Worm (Caenorhabditis elegans) whole organism, L4 larva: ENCODE results near the gene Y53F4B.10.
"Not testable (repeated sequence)": the region's sequence is repeated elsewhere in the genome, so short reads cannot be mapped to it uniquely, and the experiment has no call there.

ENCODE experiments used
- D1046.2 ChIP-seq: fragments of 200-800 bp; sonication (Bioruptor generic); IDR thresholded peaks from 2 replicates; pipeline ENCODE4 v1.3.6; 2022; ENCODE audit warnings: missing genetic modification characterization, missing compliant biosample characterization
- F26F4.8 ChIP-seq: fragments of 200-800 bp; sonication (Bioruptor generic); conservative IDR thresholded peaks from 2 replicates; pipeline ENCODE4 v1.3.6; 2022; ENCODE audit warnings: missing genetic modification characterization, missing compliant biosample characterization
- F49E8.2 ChIP-seq: sonication (generic microtip); optimal IDR thresholded peaks from 2 replicates; lab custom pipeline; 2016; ENCODE audit warnings: missing compliant biosample characterization, mild to moderate bottlenecking, missing genetic modification characterization, borderline replicate concordance
- Y105C5A.15 ChIP-seq: fragments of 200-800 bp; sonication (Bioruptor generic); IDR thresholded peaks from 2 replicates; pipeline ENCODE4 v1.3.6; 2022; ENCODE audit warnings: missing genetic modification characterization, missing compliant biosample characterization
- Y48G9A.11 ChIP-seq: fragments of 200-800 bp; sonication (Bioruptor generic); IDR thresholded peaks from 2 replicates; pipeline ENCODE4 v1.3.6; 2022; ENCODE audit warnings: missing genetic modification reagents, missing genetic modification characterization, missing compliant biosample characterization
- Y5F2A.4 ChIP-seq: fragments of 200-800 bp; sonication (Bioruptor generic); optimal IDR thresholded peaks from 2 replicates; lab custom pipeline; 2018; ENCODE audit warnings: mild to moderate bottlenecking, missing genetic modification characterization, missing compliant biosample characterization
- aha-1 ChIP-seq: fragments of 150-350 bp; peaks from one replicate; lab custom pipeline; 2014; ENCODE audit warnings: missing biosample characterization, missing genetic modification characterization
- arid-1 ChIP-seq: fragments of 200-800 bp; sonication (Bioruptor generic); conservative IDR thresholded peaks from 2 replicates; pipeline ENCODE4 v1.3.6; 2022; ENCODE audit warnings: missing genetic modification reagents, missing genetic modification characterization, missing compliant biosample characterization
- ceh-20 ChIP-seq: fragments of 200-800 bp; sonication (Bioruptor generic); IDR thresholded peaks from 2 replicates; pipeline ENCODE4 v1.3.6; 2022; ENCODE audit warnings: missing genetic modification reagents, missing genetic modification characterization, missing compliant biosample characterization
- ceh-32 ChIP-seq: sonication (generic microtip); optimal IDR thresholded peaks from 2 replicates; lab custom pipeline; 2016; ENCODE audit warnings: mild to moderate bottlenecking, missing genetic modification characterization, missing compliant biosample characterization; ENCODE audit not compliant: poor library complexity
- ceh-44 ChIP-seq: fragments of 200-800 bp; sonication (Bioruptor generic); IDR thresholded peaks from 2 replicates; pipeline ENCODE4 v1.3.6; 2022; ENCODE audit warnings: missing genetic modification reagents, missing genetic modification characterization, missing compliant biosample characterization
- ceh-62 ChIP-seq: sonication (generic microtip); optimal IDR thresholded peaks from 2 replicates; lab custom pipeline; 2017; ENCODE audit warnings: missing biosample characterization, missing genetic modification characterization
- ceh-82 ChIP-seq: sonication (generic microtip); optimal IDR thresholded peaks from 2 replicates; lab custom pipeline; 2017; ENCODE audit warnings: missing biosample characterization, missing genetic modification characterization
- ctbp-1 ChIP-seq: fragments of 200-800 bp; sonication (Bioruptor generic); IDR thresholded peaks from 2 replicates; pipeline ENCODE4 v1.3.6; 2022; ENCODE audit warnings: missing genetic modification reagents, missing genetic modification characterization, missing compliant biosample characterization
- dmd-8 ChIP-seq: fragments of 200-800 bp; sonication (Bioruptor generic); IDR thresholded peaks from 2 replicates; pipeline ENCODE4 v1.3.6; 2022; ENCODE audit warnings: missing genetic modification characterization, missing compliant biosample characterization
- dmd-9 ChIP-seq: fragments of 200-800 bp; sonication (Bioruptor generic); IDR thresholded peaks from 2 replicates; pipeline ENCODE4 v1.3.6; 2022; ENCODE audit warnings: missing genetic modification reagents, missing genetic modification characterization, missing compliant biosample characterization
- jun-1 ChIP-seq: fragments of 150-350 bp; optimal IDR thresholded peaks from 2 replicates; lab custom pipeline; 2014; ENCODE audit warnings: missing biosample characterization, missing genetic modification reagents, missing genetic modification characterization
- lim-7 ChIP-seq: fragments of 200-800 bp; sonication (Bioruptor generic); IDR thresholded peaks from 2 replicates; pipeline ENCODE4 v1.3.6; 2022; ENCODE audit warnings: missing genetic modification characterization, missing compliant biosample characterization
- lin-38 ChIP-seq: fragments of 200-800 bp; sonication (Bioruptor generic); IDR thresholded peaks from 2 replicates; pipeline ENCODE4 v1.3.6; 2022; ENCODE audit warnings: missing genetic modification reagents, missing genetic modification characterization, missing compliant biosample characterization
- lin-39 ChIP-seq: fragments of 150-350 bp; optimal IDR thresholded peaks from 2 replicates; lab custom pipeline; 2014; ENCODE audit warnings: missing biosample characterization, missing genetic modification reagents, missing genetic modification characterization
- lir-3 ChIP-seq: sonication (generic microtip); optimal IDR thresholded peaks from 2 replicates; lab custom pipeline; 2016; ENCODE audit warnings: mild to moderate bottlenecking, missing genetic modification characterization, missing compliant biosample characterization
- lsy-2 ChIP-seq, 2 experiments: fragments of 150-350 bp in 1 of 2; sonication (generic microtip) in 1 of 2; optimal IDR thresholded peaks; 2 replicates each; lab custom pipeline; 2014 to 2017; ENCODE audit warnings: missing biosample characterization in 2 of 2, missing genetic modification characterization in 2 of 2
- mep-1 ChIP-seq: fragments of 150-350 bp; sonication (generic microtip); optimal IDR thresholded peaks from 3 replicates; lab custom pipeline; 2014; ENCODE audit warnings: missing biosample characterization, missing genetic modification characterization
- mes-2 ChIP-seq: sonication (generic microtip); optimal IDR thresholded peaks from 2 replicates; lab custom pipeline; 2016; ENCODE audit warnings: missing genotype, mild to moderate bottlenecking, missing genetic modification characterization, missing compliant biosample characterization; ENCODE audit not compliant: poor library complexity, severe bottlenecking
- nhr-10 ChIP-seq: fragments of 150-350 bp; optimal IDR thresholded peaks from 2 replicates; lab custom pipeline; 2014; ENCODE audit warnings: missing biosample characterization, missing genetic modification characterization
- nhr-102 ChIP-seq: sonication (generic microtip); optimal IDR thresholded peaks from 2 replicates; lab custom pipeline; 2016; ENCODE audit warnings: mild to moderate bottlenecking, missing genetic modification characterization, moderate library complexity, missing compliant biosample characterization
- nhr-111 ChIP-seq: fragments of 200-800 bp; sonication (Bioruptor generic); optimal IDR thresholded peaks from 2 replicates; lab custom pipeline; 2018; ENCODE audit warnings: mild to moderate bottlenecking, missing genetic modification characterization, missing compliant biosample characterization
- nhr-237 ChIP-seq: sonication (generic microtip); optimal IDR thresholded peaks from 2 replicates; lab custom pipeline; 2017; ENCODE audit warnings: missing biosample characterization, missing genetic modification characterization
- nhr-25 ChIP-seq: sonication (generic microtip); optimal IDR thresholded peaks from 2 replicates; lab custom pipeline; 2017; ENCODE audit warnings: missing genetic modification characterization, mild to moderate bottlenecking, missing compliant biosample characterization, antibody characterized with exemption, moderate library complexity, borderline replicate concordance; ENCODE audit not compliant: insufficient read depth
- nhr-42 ChIP-seq: fragments of 200-800 bp; sonication (Bioruptor generic); IDR thresholded peaks from 2 replicates; pipeline ENCODE4 v1.3.6; 2022; ENCODE audit warnings: missing genetic modification characterization, missing compliant biosample characterization
- nhr-76 ChIP-seq: fragments of 150-350 bp; optimal IDR thresholded peaks from 2 replicates; lab custom pipeline; 2014; ENCODE audit warnings: missing biosample characterization, missing genetic modification characterization
- rbr-2 ChIP-seq: sonication (generic microtip); optimal IDR thresholded peaks from 2 replicates; lab custom pipeline; 2016; ENCODE audit warnings: missing genotype, missing genetic modification characterization, missing compliant biosample characterization
- set-16 ChIP-seq: fragments of 200-800 bp; sonication (Bioruptor generic); IDR thresholded peaks from 2 replicates; pipeline ENCODE4 v1.3.6; 2022; ENCODE audit warnings: missing genetic modification reagents, missing genetic modification characterization, missing compliant biosample characterization
- skn-1 ChIP-seq: fragments of 150-350 bp; optimal IDR thresholded peaks from 2 replicates; lab custom pipeline; 2014; ENCODE audit warnings: missing biosample characterization, missing genetic modification characterization
- snpc-1.2 ChIP-seq: fragments of 200-800 bp; sonication (Bioruptor generic); IDR thresholded peaks from 2 replicates; pipeline ENCODE4 v1.3.6; 2022; ENCODE audit warnings: missing genetic modification reagents, missing genetic modification characterization, missing compliant biosample characterization
- spr-3 ChIP-seq: fragments of 200-800 bp; sonication (Bioruptor generic); optimal IDR thresholded peaks from 2 replicates; lab custom pipeline; 2018; ENCODE audit warnings: mild to moderate bottlenecking, missing genetic modification characterization, missing compliant biosample characterization
- tag-97 ChIP-seq: fragments of 200-800 bp; sonication (Bioruptor generic); IDR thresholded peaks from 2 replicates; pipeline ENCODE4 v1.3.6; 2022; ENCODE audit warnings: missing genetic modification characterization, missing compliant biosample characterization
- unc-130 ChIP-seq: sonication (generic microtip); optimal IDR thresholded peaks from 2 replicates; lab custom pipeline; 2016; ENCODE audit warnings: missing genetic modification reagents, missing genetic modification characterization, missing compliant biosample characterization
- unc-39 ChIP-seq: sonication (generic microtip); optimal IDR thresholded peaks from 2 replicates; lab custom pipeline; 2017; ENCODE audit warnings: missing biosample characterization, missing genetic modification characterization
- zfp-2 ChIP-seq: sonication (generic microtip); optimal IDR thresholded peaks from 2 replicates; lab custom pipeline; 2016; ENCODE audit warnings: mild to moderate bottlenecking, missing genetic modification characterization, missing compliant biosample characterization
- zip-2 ChIP-seq: fragments of 150-350 bp; optimal IDR thresholded peaks from 2 replicates; lab custom pipeline; 2014; ENCODE audit warnings: missing biosample characterization, missing genetic modification characterization

Y53F4B.10 gene

DNA sequence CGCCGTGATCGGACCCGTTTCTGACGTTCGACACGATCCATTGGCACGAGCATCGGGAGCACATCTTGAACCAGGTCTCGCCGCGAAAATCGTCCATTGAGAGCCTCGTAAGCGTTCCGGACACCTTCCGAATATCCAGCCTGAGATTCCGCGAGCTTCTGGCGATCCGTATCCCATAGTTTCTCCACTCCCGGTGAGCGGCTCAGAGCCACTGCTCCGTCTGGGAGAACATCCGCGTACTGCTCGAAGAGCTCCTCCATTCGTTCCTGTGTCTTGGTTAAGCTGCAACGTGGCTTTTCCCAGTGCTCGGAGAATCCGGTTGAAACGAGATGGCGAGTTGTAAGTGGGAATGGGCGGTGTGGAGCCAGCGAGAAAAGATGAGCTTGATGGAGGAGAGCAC, 1.8 kb upstream of the Y53F4B.10 start (continued):
- TF ChIP-seq ceh-62 (tag; lab: Kevin White, UChicago), result no peak
- TF ChIP-seq Y105C5A.15 (GFP tag; lab: Robert Waterston, UW), result no peak
- peak; percentile 58 for TF ChIP-seq aha-1 (tag; lab: Kevin White, UChicago)
- TF ChIP-seq rbr-2 (tag; lab: Kevin White, UChicago), result no peak

DNA sequence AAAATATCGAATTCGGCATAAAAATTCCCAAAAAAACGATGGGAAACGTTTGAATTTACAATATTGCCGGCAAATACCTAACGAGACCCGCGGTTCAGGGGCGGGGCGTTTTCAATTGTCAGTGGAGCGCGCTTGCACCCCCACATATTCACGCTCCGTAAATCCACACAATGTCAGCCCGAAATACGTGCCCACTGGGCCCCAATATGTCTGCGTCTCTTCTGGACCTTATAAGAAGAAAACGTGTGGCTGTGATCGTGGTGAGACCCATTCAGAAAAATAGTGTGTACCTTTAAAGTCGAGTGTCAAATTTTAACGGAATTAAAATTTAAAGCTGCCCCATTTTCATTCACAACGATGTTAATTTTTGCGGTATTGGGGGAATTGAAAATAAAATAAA, 1.2 kb upstream of the Y53F4B.10 start:
- TF ChIP-seq ceh-82 (no peak), arid-1 (GFP tag; lab: Robert Waterston, UW) (0 out of 2 replicates have a peak, but pooled peaks have one; percentile 31), nhr-42 (GFP tag; lab: Robert Waterston, UW) (peak; percentile 67; the same call in 1 of the 2 replicates), lin-38 (GFP tag; lab: Robert Waterston, UW) (peak; percentile 83), snpc-1.2 (GFP tag; lab: Robert Waterston, UW) (peak; percentile 25; the same call in 1 of the 2 replicates), zip-2 (no peak), spr-3 (GFP tag; lab: Kevin White, UChicago) (no peak), lim-7 (GFP tag; lab: Robert Waterston, UW) (0 out of 2 replicates have a peak, but pooled peaks have one; percentile 52), lsy-2 (tag; optimal IDR thresholded peaks at IDR 0.05; lab: Kevin White, UChicago) (no peak), lin-39 (tag; lab: Kevin White, UChicago) (no peak), dmd-8 (GFP tag; lab: Robert Waterston, UW) (peak; percentile 39; the same call in 1 of the 2 replicates), nhr-102 (tag; lab: Kevin White, UChicago) (no peak), F26F4.8 (GFP tag; lab: Robert Waterston, UW) (no peak), ceh-44 (GFP tag; lab: Robert Waterston, UW) (no peak), skn-1 (tag; lab: Kevin White, UChicago) (no peak), unc-39 (tag; lab: Kevin White, UChicago) (no peak), Y48G9A.11 (GFP tag; lab: Robert Waterston, UW) (peak; percentile 63), zfp-2 (no peak), mes-2 (tag; lab: Kevin White, UChicago) (peak; percentile 15), F49E8.2 (peak; percentile 18), nhr-76 (tag; lab: Kevin White, UChicago) (no peak), tag-97 (GFP tag; lab: Robert Waterston, UW) (no peak), ctbp-1 (0 out of 2 replicates have a peak, but pooled peaks have one; percentile 24), ceh-20 (GFP tag; lab: Robert Waterston, UW) (no peak), Y5F2A.4 (GFP tag; lab: Kevin White, UChicago) (peak; percentile 2), dmd-9 (GFP tag; lab: Robert Waterston, UW) (no peak), nhr-25 (tag; lab: Kevin White, UChicago) (no peak), lir-3 (tag; lab: Kevin White, UChicago) (no peak), mep-1 (no peak), ceh-32 (tag; lab: Kevin White, UChicago) (no peak), nhr-111 (GFP tag; lab: Kevin White, UChicago) (no peak), set-16 (GFP tag; lab: Robert Waterston, UW) (no peak), unc-130 (GFP tag; lab: Kevin White, UChicago) (peak; percentile 58), D1046.2 (GFP tag; lab: Robert Waterston, UW) (no peak), nhr-10 (tag; lab: Kevin White, UChicago) (no peak)

DNA sequence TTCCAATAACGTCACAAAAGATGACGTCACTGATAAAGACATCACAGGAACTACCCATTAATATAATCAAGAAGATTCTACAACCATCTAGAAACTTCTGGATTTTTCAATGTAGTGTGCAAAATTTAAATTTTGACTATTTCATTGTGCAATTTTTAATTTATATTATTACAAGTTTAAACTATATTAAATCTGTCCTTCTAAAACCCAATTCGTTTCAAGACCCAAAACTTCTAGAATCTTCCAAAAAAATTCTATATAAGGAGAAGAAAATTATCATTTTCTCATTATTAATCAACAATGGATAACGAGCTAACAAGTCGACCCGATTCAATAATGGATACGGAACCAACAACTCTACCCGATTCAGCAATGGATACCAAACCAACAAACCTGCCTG, 10.7 kb downstream of the Y53F4B.10 start, which contains the start of gene Y53F4B.7:
Gene Y53F4B.7 (plus strand): TSS at position 301 of the 400 bp plus-strand sequence.
- TF ChIP-seq nhr-237; dmd-8 (GFP tag; lab: Robert Waterston, UW); jun-1 (tag; lab: Kevin White, UChicago): not testable (repeated sequence)
